Worm (Caenorhabditis elegans): ENCODE measurements around the gene idpb-4.

- TF ChIP-seq ref-1 (GFP tag; conservative IDR thresholded peaks at IDR 0.05) (no peak), tab-1 (GFP tag; IDR thresholded peaks at IDR 0.05) (no peak), cog-1 (tag; optimal IDR thresholded peaks at IDR 0.05) (peak; percentile 10), ztf-23 (GFP tag; IDR thresholded peaks at IDR 0.05) (peak; percentile 81), med-1 (GFP tag; optimal IDR thresholded peaks at IDR 0.05; ENCODE audit: insufficient read depth) (peak; percentile 46)
These were observed 21.0 kb downstream of the idpb-4 start, which contains the start of the genes cyn-11 and T01B7.5 for ce11 chrII:8716231-8716878.

Measured in whole organism, midembryonic.